Worm (Caenorhabditis elegans): ENCODE measurements around the gene spe-26.
A peak's percentile ranks its signal among the peaks of the same experiment; 100 is the strongest.

spe-26 gene

ce11 chrIV:10403193-10404058 lies 11.7 kb upstream of the spe-26 start, which contains the start of gene gpa-7 (continued):
- TF ChIP-seq pha-4 (GFP tag; IDR thresholded peaks at IDR 0.05): no peak
- no peak for TF ChIP-seq pha-4 (tag; optimal IDR thresholded peaks at IDR 0.05)
- peak; percentile 65 for TF ChIP-seq gei-8 (GFP tag; optimal IDR thresholded peaks at IDR 0.05)
- TF ChIP-seq nhr-111 (GFP tag; optimal IDR thresholded peaks at IDR 0.05): no peak
- TF ChIP-seq ZK337.2 (GFP tag; IDR thresholded peaks at IDR 0.05): no peak
- no peak for TF ChIP-seq daf-16 (GFP tag; optimal IDR thresholded peaks at IDR 0.05)
- TF ChIP-seq daf-16 (tag; optimal IDR thresholded peaks at IDR 0.05): no peak
- TF ChIP-seq nhr-28 (tag; optimal IDR thresholded peaks at IDR 0.05): no peak
- TF ChIP-seq nhr-48 (tag; optimal IDR thresholded peaks at IDR 0.05): peak; percentile 33
- no peak for TF ChIP-seq F49E8.2 (tag; optimal IDR thresholded peaks at IDR 0.05; ENCODE audit: borderline replicate concordance)
- no peak for TF ChIP-seq ceh-20 (GFP tag; IDR thresholded peaks at IDR 0.05)
- no peak for TF ChIP-seq ztf-11 (tag; optimal IDR thresholded peaks at IDR 0.05)

ce11 chrIV:10398244-10398643 lies 6.5 kb upstream of the spe-26 start:
- no peak for TF ChIP-seq ama-1 (optimal IDR thresholded peaks at IDR 0.05)
- peak; percentile 95 for TF ChIP-seq aha-1 (tag)
- TF ChIP-seq ctbp-1 (GFP tag; IDR thresholded peaks at IDR 0.05): 0 out of 2 replicates have a peak, but pooled peaks have one; percentile 22
- TF ChIP-seq dmd-8 (GFP tag; IDR thresholded peaks at IDR 0.05): no peak
- no peak for TF ChIP-seq tra-1 (GFP tag; IDR thresholded peaks at IDR 0.05)
- TF ChIP-seq ces-1 (GFP tag; optimal IDR thresholded peaks at IDR 0.05): peak; percentile 28
- TF ChIP-seq nhr-41 (GFP tag; IDR thresholded peaks at IDR 0.05): no peak
- TF ChIP-seq arid-1 (GFP tag; conservative IDR thresholded peaks at IDR 0.05): no peak
- no peak for TF ChIP-seq fkh-10 (GFP tag; optimal IDR thresholded peaks at IDR 0.05)
- TF ChIP-seq hmg-1.1 (GFP tag; IDR thresholded peaks at IDR 0.05): 0 out of 2 replicates have a peak, but pooled peaks have one; percentile 7
- no peak for TF ChIP-seq egl-27 (tag; optimal IDR thresholded peaks at IDR 0.05)

ce11 chrIV:10396827-10397226 lies 5.1 kb upstream of the spe-26 start:
- TF ChIP-seq saeg-2 (GFP tag; IDR thresholded peaks at IDR 0.05) (no peak), ces-1 (GFP tag; optimal IDR thresholded peaks at IDR 0.05) (peak; percentile 38), lin-29 (GFP tag; IDR thresholded peaks at IDR 0.05) (no peak), mep-1 (tag; optimal IDR thresholded peaks at IDR 0.05) (no peak), unc-39 (tag; optimal IDR thresholded peaks at IDR 0.05) (no peak), skn-1 (tag; optimal IDR thresholded peaks at IDR 0.05) (no peak), nhr-25 (tag; optimal IDR thresholded peaks at IDR 0.05; ENCODE audit: borderline replicate concordance, insufficient read depth) (no peak), madf-9 (GFP tag; conservative IDR thresholded peaks at IDR 0.05) (no peak), lin-39 (tag; optimal IDR thresholded peaks at IDR 0.05) (no peak), egl-27 (tag; optimal IDR thresholded peaks at IDR 0.05) (no peak), fkh-10 (GFP tag; optimal IDR thresholded peaks at IDR 0.05) (peak; percentile 10), hmg-1.1 (GFP tag; IDR thresholded peaks at IDR 0.05) (no peak)

- TF ChIP-seq gei-8 (GFP tag; optimal IDR thresholded peaks at IDR 0.05) (no peak), nhr-76 (tag; optimal IDR thresholded peaks at IDR 0.05) (no peak), D1046.2 (GFP tag; IDR thresholded peaks at IDR 0.05) (no peak)
Observed at ce11 chrIV:10394858-10395257, 3.1 kb upstream of the spe-26 start, which contains the start of gene R10H10.4. R10H10.4 (minus strand) TSS chrIV:10394958.

ce11 chrIV:10388263-10388662 lies 3.5 kb downstream of the spe-26 start, which contains the start of gene R10H10.3:
R10H10.3 (plus strand) TSS chrIV:10388505.
- TF ChIP-seq ZK546.5 (tag; optimal IDR thresholded peaks at IDR 0.05) (no peak), ctbp-1 (GFP tag; IDR thresholded peaks at IDR 0.05) (no peak), daf-16 (GFP tag; optimal IDR thresholded peaks at IDR 0.05) (no peak), daf-16 (tag; optimal IDR thresholded peaks at IDR 0.05) (peak; percentile 26), zfp-2 (tag; optimal IDR thresholded peaks at IDR 0.05) (no peak), ceh-82 (tag; optimal IDR thresholded peaks at IDR 0.05) (no peak), nhr-77 (tag; optimal IDR thresholded peaks at IDR 0.05) (peak; percentile 78), daf-8 (GFP tag; IDR thresholded peaks at IDR 0.05) (no peak), nhr-42 (GFP tag; IDR thresholded peaks at IDR 0.05) (no peak), cey-2 (tag; optimal IDR thresholded peaks at IDR 0.05; ENCODE audit: borderline replicate concordance, insufficient read depth) (no peak), madf-9 (GFP tag; conservative IDR thresholded peaks at IDR 0.05) (no peak), zip-2 (tag; optimal IDR thresholded peaks at IDR 0.05) (no peak), dve-1 (tag; optimal IDR thresholded peaks at IDR 0.05; ENCODE audit: insufficient read depth) (peak; percentile 50), nhr-28 (tag; optimal IDR thresholded peaks at IDR 0.05) (peak; percentile 69), dmd-6 (GFP tag; IDR thresholded peaks at IDR 0.05) (peak; percentile 60), pqm-1 (tag; optimal IDR thresholded peaks at IDR 0.05) (peak; percentile 97)

Measured in whole organism, L4 larva.